Worm (Caenorhabditis elegans) whole organism, L3 larva: ENCODE results near the gene gst-32.
A peak's percentile ranks its signal among the peaks of the same experiment; 100 is the strongest.

Experiments used
- ama-1 ChIP-seq: fragments of 150-350 bp; optimal IDR thresholded peaks from 2 replicates; lab custom pipeline; 2018
- daf-12 ChIP-seq: fragments of 150-350 bp; optimal IDR thresholded peaks from 2 replicates; lab custom pipeline; 2014; ENCODE audit warnings: missing biosample characterization, missing genetic modification reagents, missing genetic modification characterization
- fkh-10 ChIP-seq: sonication (generic microtip); optimal IDR thresholded peaks from 2 replicates; lab custom pipeline; 2017; ENCODE audit warnings: missing biosample characterization, missing genetic modification reagents, missing genetic modification characterization
- fos-1 ChIP-seq: fragments of 150-350 bp; optimal IDR thresholded peaks from 2 replicates; lab custom pipeline; 2014; ENCODE audit warnings: missing biosample characterization, missing genetic modification characterization
- lin-15B ChIP-seq: fragments of 150-350 bp; optimal IDR thresholded peaks from 2 replicates; lab custom pipeline; 2014; ENCODE audit warnings: missing biosample characterization, missing genetic modification characterization
- mdl-1 ChIP-seq: fragments of 150-350 bp; optimal IDR thresholded peaks from 2 replicates; lab custom pipeline; 2014; ENCODE audit warnings: missing biosample characterization, missing genetic modification characterization
- nhr-77 ChIP-seq: fragments of 150-350 bp; optimal IDR thresholded peaks from 2 replicates; lab custom pipeline; 2014; ENCODE audit warnings: missing biosample characterization, missing genetic modification characterization
- pha-4 ChIP-seq: fragments of 150-350 bp; optimal IDR thresholded peaks from 2 replicates; lab custom pipeline; 2014; ENCODE audit warnings: missing biosample characterization, missing genetic modification reagents, missing genetic modification characterization
- zag-1 ChIP-seq: fragments of 150-350 bp; optimal IDR thresholded peaks from 2 replicates; lab custom pipeline; 2014; ENCODE audit warnings: missing biosample characterization, missing genetic modification characterization
- ztf-4 ChIP-seq: fragments of 150-350 bp; optimal IDR thresholded peaks from 2 replicates; lab custom pipeline; 2014; ENCODE audit warnings: missing biosample characterization, missing genetic modification characterization

DNA sequence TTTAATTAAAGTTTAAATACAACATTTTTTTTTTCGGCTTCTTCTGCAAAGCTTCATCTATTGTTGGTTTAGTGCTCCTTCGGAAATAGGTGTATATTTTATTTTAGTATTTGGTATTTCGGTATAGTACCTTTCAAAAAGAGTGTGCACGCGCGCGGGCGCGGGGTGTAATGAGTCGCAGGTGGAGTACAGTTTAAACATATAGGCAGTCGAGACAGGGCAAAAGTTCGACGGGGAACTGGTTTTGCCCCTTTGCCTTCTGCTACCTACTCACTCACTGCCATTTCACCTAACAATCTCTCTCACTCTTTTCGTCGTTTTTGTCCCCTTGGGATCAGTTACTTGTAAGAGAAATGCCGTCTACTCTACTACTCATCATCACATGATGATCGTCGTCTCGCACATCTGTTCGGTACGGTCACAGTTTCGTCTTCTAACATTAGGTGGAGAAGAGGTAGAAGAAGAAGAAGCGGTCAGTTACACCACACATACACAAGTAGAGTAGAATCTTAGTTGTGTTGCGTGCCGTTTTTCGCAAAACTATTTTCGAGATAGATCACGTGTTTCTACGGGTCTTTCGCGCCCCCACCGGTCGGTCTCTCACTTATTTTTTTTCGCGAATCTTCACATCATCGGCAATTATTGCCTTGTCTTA, 34.0 kb upstream of the gst-32 start:
- TF ChIP-seq nhr-77 (tag; lab: Kevin White, UChicago) (no peak), ztf-4 (tag; lab: Kevin White, UChicago) (no peak), pha-4 (tag; lab: Kevin White, UChicago) (peak; percentile 30), ama-1 (peak; percentile 17), lin-15B (tag; lab: Kevin White, UChicago) (no peak), fkh-10 (GFP tag; lab: Kevin White, UChicago) (no peak), daf-12 (tag; lab: Kevin White, UChicago) (no peak), zag-1 (tag; lab: Kevin White, UChicago) (no peak), fos-1 (no peak), mdl-1 (no peak)
